Fruit fly (Drosophila melanogaster) whole organism, pupa: ENCODE data around the gene CG44837.

Experiments
- CG10348 ChIP-seq: fragments of 200-800 bp; sonication (Bioruptor generic); IDR thresholded peaks from 2 replicates; pipeline ENCODE4 v1.3.6; 2022; ENCODE audit warnings: missing biosample characterization, missing genetic modification characterization
- CG15710 ChIP-seq: fragments of 200-800 bp; sonication (Bioruptor generic); optimal IDR thresholded peaks from 2 replicates; lab custom pipeline; 2018; ENCODE audit warnings: missing biosample characterization, mild to moderate bottlenecking, missing genetic modification characterization, moderate library complexity
- CG9948 ChIP-seq: fragments of 200-800 bp; sonication (Bioruptor generic); optimal IDR thresholded peaks from 2 replicates; lab custom pipeline; 2018; ENCODE audit warnings: missing biosample characterization, mild to moderate bottlenecking, missing genetic modification characterization, moderate library complexity
- gl ChIP-seq: fragments of 200-800 bp; sonication (Bioruptor generic); optimal IDR thresholded peaks from 2 replicates; lab custom pipeline; 2018; ENCODE audit warnings: missing biosample characterization, mild to moderate bottlenecking, missing genetic modification characterization

DNA sequence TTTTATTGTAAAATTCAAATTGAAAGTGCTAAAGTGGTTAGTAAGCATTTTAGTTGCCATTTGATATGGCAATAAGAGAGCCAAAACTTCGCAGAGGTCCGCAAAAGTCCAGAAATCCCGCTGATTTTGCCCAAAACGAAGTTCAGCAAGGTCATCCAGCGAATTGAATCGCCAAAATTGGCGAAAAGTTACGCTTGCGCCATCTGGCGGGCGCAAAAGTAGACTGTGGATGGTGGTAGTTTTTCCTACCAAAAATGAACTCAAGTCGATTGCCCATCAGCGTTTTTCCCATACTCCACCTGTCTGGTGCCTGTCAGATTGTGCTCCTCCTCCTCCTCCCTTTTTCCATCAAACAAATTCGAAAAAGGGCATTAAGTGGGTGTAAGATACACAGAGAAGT is 85.7 kb downstream of the CG44837 start:
- no peak for TF ChIP-seq CG9948 (tag; lab: Kevin White, UChicago)
- TF ChIP-seq CG15710 (tag; lab: Kevin White, UChicago): no peak
- TF ChIP-seq CG10348: no peak
- TF ChIP-seq gl: no peak
